Fruit fly (Drosophila melanogaster): ENCODE data around the gene CG31787.

CG31787 gene

DNA sequence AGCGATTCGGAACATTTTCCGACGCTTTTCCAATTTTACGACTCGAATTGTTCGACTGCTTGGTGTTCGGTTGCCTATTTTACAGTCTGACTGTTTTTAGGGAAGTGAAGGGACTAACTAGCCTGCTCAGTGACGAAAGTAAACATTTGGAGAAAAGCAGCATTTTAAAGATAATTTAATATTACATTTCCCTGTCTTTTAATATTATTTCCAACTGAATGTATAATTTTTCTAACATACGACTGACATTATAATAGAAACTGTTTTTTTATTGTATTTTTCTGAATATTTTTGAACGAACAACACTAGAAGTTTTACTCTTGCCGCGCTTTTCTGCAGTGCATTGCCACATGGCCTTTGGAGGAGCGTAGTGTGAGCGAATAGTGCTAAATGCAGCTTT is at the start of gene CG31787:
Gene CG31787, minus strand, starts transcription at position 101 of the 400 bp plus-strand sequence.
- TF ChIP-seq CG1602 (GFP tag; optimal IDR thresholded peaks at IDR 0.05) (no peak), CG8944 (GFP tag; optimal IDR thresholded peaks at IDR 0.05) (no peak), HLH4C (GFP tag; IDR thresholded peaks at IDR 0.05; ENCODE audit: partially characterized antibody) (no peak), dm (GFP tag; optimal IDR thresholded peaks at IDR 0.05) (no peak), CG9437 (GFP tag; optimal IDR thresholded peaks at IDR 0.05) (no peak), hkb (optimal IDR thresholded peaks at IDR 0.05) (no peak), hkb (GFP tag; IDR thresholded peaks at IDR 0.05) (no peak), CG6689 (GFP tag; IDR thresholded peaks at IDR 0.05) (no peak), stc (GFP tag; IDR thresholded peaks at IDR 0.05) (no peak), CG2129 (GFP tag; IDR thresholded peaks at IDR 0.05; ENCODE audit: partially characterized antibody) (no peak), Jarid2 (GFP tag; optimal IDR thresholded peaks at IDR 0.05) (no peak), Bteb2 (GFP tag; optimal IDR thresholded peaks at IDR 0.05) (no peak)

DNA sequence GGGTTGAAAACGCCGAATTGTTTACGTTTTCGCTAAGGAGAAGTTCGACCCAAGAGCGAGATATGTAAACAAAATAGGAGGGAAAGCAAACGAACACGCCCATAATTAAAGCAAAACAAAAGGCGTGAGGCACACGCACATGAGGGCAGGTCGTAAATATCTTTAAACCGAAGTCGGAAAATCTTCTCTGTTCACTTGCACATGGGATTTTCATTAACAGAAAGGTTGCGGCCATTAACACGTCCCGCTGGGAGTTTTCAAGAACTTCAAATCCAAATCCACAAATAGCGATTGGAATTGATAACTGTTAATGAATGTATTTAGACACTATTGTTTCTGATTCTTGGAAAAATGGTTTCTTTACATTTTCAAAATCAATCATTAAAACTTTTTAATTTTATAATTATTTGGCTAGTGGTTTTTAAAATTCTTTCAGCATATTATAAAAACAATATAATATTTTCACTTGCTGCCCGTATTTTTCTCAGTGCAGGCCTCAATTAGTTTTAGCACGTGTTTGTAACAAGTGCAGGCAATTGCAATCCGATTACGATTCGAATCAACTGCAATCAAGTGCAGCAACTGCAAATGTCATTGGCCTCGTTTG is 48.4 kb upstream of the CG31787 start:
- TF ChIP-seq Dfd (GFP tag; optimal IDR thresholded peaks at IDR 0.05) (no peak), ac (GFP tag; optimal IDR thresholded peaks at IDR 0.05) (no peak), HLH4C (GFP tag; IDR thresholded peaks at IDR 0.05; ENCODE audit: partially characterized antibody) (no peak), stc (GFP tag; IDR thresholded peaks at IDR 0.05) (no peak), gsb (GFP tag; IDR thresholded peaks at IDR 0.05) (no peak), CG13775 (GFP tag; optimal IDR thresholded peaks at IDR 0.05) (no peak), Awh (GFP tag; IDR thresholded peaks at IDR 0.05) (no peak), CG17612 (GFP tag; IDR thresholded peaks at IDR 0.05) (no peak), CG18599 (GFP tag; optimal IDR thresholded peaks at IDR 0.05) (no peak), dmrt11E (tag; optimal IDR thresholded peaks at IDR 0.05) (peak; percentile 32), CG17359 (tag; optimal IDR thresholded peaks at IDR 0.05) (no peak), hkb (optimal IDR thresholded peaks at IDR 0.05) (no peak), hkb (GFP tag; IDR thresholded peaks at IDR 0.05) (no peak), Sin3A (optimal IDR thresholded peaks at IDR 0.05) (no peak), CG18262 (tag; optimal IDR thresholded peaks at IDR 0.05) (peak; percentile 29), CG15011 (GFP tag; optimal IDR thresholded peaks at IDR 0.05) (no peak), gsb-n (tag; optimal IDR thresholded peaks at IDR 0.05) (no peak), al (GFP tag; IDR thresholded peaks at IDR 0.05) (no peak), salm (tag; optimal IDR thresholded peaks at IDR 0.05) (no peak), CG11504 (tag; optimal IDR thresholded peaks at IDR 0.05) (peak; percentile 3), odd (GFP tag; optimal IDR thresholded peaks at IDR 0.05) (no peak), CG11093 (GFP tag; IDR thresholded peaks at IDR 0.05) (no peak), maf-S (GFP tag; optimal IDR thresholded peaks at IDR 0.05) (no peak), sqz (GFP tag; optimal IDR thresholded peaks at IDR 0.05) (no peak), Fer3 (tag; optimal IDR thresholded peaks at IDR 0.05) (no peak), CG33213 (GFP tag; optimal IDR thresholded peaks at IDR 0.05) (no peak), CG17186 (GFP tag; optimal IDR thresholded peaks at IDR 0.05) (no peak), CrebB (tag; optimal IDR thresholded peaks at IDR 0.05) (no peak), lola (GFP tag; optimal IDR thresholded peaks at IDR 0.05) (peak in 1 of 3 experiments; percentile 7), Eip74EF (GFP tag; optimal IDR thresholded peaks at IDR 0.05) (no peak), aop (GFP tag; IDR thresholded peaks at IDR 0.05) (no peak), CG9932 (GFP tag; IDR thresholded peaks at IDR 0.05) (no peak), peb (GFP tag; IDR thresholded peaks at IDR 0.05) (no peak), dm (GFP tag; optimal IDR thresholded peaks at IDR 0.05) (no peak), CG12236 (GFP tag; optimal IDR thresholded peaks at IDR 0.05) (no peak), Hand (GFP tag; optimal IDR thresholded peaks at IDR 0.05) (no peak), Atf6 (GFP tag; IDR thresholded peaks at IDR 0.05) (no peak), CG6175 (GFP tag; IDR thresholded peaks at IDR 0.05) (no peak), phol (tag; optimal IDR thresholded peaks at IDR 0.05) (peak; percentile 18), CG9215 (GFP tag; IDR thresholded peaks at IDR 0.05) (no peak), kni (GFP tag; optimal IDR thresholded peaks at IDR 0.05) (peak; percentile 54), pros (GFP tag; optimal IDR thresholded peaks at IDR 0.05) (peak; percentile 39)

Data from whole organism, embryonic.